Worm (Caenorhabditis elegans) whole organism, dauer: ENCODE results near the gene hpk-1.
"Not testable (repeated sequence)": the region's sequence is repeated elsewhere in the genome, so short reads cannot be mapped to it uniquely, and the experiment has no call there.

Experiments used
- unc-62 ChIP-seq: sonication (generic microtip); optimal IDR thresholded peaks from 2 replicates; lab custom pipeline; 2017; ENCODE audit warnings: missing biosample characterization, missing genetic modification reagents, missing genetic modification characterization

hpk-1 gene

DNA sequence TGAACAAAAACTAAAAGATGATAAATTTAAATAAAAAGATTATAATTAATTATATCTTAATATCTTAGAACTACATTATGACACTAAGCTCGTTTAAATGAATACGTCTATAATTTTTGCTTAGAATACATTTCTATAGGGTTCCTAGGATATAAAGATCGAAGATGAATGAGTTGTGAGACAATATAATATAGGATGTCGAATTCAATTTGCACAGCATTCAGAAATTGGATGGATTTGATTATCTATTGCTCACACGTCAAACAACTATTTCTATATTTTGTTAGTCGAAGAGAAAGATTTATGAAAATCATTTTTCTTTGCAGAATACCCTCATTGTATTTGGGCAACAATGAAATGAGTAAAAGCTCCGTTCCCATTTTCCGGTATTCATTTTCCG, 21.9 kb upstream of the hpk-1 start:
- TF ChIP-seq unc-62 (GFP tag; lab: Kevin White, UChicago) = no peak

DNA sequence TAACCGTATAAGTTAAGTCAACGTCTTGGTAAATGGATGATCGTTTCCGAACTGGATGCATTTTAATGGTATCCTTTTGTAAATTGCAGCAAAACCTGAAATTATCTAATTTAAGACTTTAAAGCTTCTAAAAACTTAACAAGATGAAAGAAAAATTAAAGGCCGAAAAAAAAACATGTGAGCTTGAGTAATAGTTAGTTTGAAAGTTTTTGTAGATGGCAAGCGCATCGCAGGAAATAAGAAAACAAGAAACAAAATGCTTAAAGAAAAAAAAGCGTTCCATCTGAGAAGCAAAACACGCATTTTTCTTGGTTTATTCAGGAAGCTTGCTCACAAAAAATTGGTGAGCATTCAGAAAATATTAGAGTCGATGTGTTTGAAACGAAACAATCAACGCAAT, 18.7 kb upstream of the hpk-1 start, which contains the start of gene rab-37:
rab-37 (minus strand) TSS at position 101 of the 400 bp plus-strand sequence.
- TF ChIP-seq unc-62 (GFP tag; lab: Kevin White, UChicago) = no peak

DNA sequence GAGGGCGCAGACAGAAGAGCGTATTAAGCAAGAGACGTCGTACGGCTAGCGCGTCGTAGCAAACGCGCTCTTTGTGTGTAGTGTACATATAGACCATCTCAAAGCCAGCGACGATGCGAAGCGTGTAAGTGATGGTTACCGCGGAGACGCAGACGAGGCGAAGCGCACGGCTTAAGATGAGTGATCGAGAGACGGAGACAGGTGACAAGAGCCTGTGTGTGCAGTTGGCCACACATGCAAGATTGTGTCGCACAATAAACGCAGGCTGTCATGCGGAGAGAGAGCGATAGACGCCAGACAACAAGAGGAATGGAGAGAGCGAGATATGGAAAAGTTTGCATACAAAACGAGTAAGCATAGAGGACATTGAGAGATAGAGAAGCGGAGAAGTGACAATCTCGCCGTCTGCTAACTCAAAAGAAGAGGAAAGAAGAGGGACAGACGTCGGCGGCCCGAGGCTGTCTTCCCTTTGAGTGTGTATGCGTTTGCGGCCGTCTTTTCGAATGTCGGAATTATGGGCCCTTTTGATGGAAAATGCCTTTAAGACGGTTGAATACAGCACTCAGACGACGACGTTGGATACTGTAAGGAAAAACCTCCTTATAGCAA, 5.8 kb upstream of the hpk-1 start:
- TF ChIP-seq unc-62 (GFP tag; lab: Kevin White, UChicago) = no peak

DNA sequence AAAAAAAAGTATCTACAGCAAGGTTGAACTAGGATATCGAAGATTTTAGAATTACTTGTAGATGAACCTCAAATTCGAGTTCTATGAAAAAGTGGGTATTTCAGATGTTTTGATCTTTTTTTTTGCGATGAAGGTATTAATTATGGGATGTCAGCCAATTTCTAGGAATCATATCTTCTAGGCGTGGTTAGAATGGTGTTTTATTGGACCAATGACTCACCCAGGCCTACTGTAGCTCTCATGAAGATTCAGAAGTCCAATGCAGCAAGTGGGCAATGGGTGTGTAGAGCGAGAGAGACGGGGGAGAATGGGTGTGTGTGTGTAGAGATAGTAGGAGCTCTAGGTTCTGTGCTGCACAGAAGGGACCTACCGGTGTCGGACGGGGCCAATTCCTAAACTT, 5.1 kb upstream of the hpk-1 start:
- no peak for TF ChIP-seq unc-62 (GFP tag; lab: Kevin White, UChicago)

DNA sequence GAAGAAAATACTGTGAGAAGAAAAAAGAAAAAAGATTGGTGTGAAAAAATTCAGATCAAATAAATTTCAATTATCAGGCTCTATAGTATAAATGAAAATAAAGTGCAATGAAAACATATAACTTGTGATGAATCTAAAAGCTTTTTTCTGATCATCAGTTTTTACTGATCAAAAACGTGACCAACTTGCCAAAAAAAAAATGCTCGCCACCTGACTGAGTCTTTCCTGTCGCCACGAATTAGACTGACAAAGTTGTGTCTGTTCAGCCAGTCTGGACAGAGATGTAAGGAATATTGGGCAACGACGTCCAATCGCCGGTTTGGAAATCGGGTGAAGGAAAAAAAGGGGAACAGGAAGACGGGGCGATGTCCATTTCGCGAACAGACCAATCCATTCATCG, 2.4 kb upstream of the hpk-1 start:
- no peak for TF ChIP-seq unc-62 (GFP tag; lab: Kevin White, UChicago)

DNA sequence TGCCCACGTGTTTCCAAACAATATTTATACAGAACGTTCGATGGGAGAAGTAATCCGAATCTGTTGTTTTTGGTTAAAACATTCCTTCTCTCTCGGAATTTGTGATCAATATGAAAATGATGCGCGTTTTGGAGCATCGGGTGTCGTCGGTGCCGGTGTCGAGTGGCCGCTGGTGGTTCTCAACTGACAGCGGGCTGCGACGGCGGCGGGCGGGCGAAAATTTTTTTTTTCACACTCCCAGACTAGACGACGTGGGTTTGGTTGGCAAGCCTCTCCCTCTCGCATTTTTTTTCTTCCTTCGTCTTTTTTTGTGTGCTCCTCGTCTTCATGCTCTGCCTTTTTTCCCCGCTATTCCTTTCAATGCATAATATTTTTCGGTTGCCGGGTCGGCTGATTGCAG, 1.1 kb upstream of the hpk-1 start, which contains the start of gene W01H2.2:
W01H2.2 (minus strand) TSS at position 285 of the 400 bp plus-strand sequence.
- no peak for TF ChIP-seq unc-62 (GFP tag; lab: Kevin White, UChicago)

DNA sequence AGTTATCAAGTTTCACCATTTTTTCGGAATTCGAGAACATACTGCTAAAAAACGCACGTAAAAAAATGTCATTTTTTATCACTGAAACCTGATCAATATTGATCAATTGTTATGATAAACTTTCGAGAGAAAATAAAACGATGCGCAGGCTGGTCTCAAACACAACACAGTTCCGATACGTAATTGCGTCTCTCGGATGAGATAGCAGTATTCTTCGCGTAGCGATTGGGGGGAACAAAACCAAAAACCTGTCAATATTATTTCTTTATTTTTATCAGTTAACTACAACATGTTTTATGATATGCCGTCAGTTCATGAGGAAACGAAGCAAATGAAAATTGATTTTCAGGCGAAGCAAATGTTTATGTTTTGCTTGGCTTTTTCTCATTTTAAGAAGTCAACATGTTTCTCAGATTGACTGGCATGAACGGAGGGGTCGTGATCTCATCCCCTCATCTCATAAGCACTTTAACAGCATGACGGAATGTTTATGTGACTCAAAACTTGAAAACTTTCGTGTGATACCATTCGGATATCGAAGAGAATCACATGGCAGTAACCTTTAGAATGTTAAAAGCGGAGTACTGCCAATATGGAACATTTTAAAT, 1.5 kb downstream of the hpk-1 start:
- no peak for TF ChIP-seq unc-62 (GFP tag; lab: Kevin White, UChicago)

DNA sequence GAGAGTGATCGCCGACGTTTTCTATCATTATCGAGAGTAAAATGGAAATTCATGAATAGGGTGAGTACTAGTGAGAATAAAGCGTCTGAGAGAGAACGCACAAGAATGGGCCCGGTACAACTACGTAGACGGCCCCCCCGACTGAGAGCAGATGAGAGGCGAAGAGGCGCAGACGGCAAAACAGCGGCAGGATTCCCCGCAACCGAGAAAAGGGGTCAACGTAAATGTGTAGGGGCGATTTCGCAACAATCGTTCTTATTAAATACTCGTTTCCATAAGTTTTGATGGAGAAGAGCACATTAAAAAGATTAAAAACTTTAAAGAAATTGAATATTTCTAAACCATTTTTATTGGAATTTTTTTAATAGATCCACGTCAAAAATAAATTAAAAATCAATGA, 2.4 kb downstream of the hpk-1 start:
- TF ChIP-seq unc-62 (GFP tag; lab: Kevin White, UChicago) = no peak

DNA sequence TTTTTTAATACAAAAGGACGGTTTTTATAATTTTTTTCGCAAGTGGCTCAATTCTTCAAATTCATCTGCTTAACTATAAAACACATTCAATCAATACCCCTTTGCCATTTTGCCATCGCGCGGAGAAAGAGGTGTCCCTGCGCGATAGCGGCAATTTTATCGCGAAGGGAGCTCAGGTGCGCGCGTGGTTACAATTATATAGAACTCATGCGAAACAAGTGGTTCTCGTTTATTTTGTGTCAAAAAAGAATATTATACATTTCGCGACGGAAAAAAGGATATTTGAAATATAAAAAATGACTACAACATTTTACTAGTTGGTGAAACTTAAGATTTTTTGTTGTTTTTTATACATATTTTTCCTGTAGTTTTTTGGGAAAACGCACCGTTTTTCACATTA, 8.0 kb downstream of the hpk-1 start:
- TF ChIP-seq unc-62 (GFP tag; lab: Kevin White, UChicago) = peak; percentile 62

DNA sequence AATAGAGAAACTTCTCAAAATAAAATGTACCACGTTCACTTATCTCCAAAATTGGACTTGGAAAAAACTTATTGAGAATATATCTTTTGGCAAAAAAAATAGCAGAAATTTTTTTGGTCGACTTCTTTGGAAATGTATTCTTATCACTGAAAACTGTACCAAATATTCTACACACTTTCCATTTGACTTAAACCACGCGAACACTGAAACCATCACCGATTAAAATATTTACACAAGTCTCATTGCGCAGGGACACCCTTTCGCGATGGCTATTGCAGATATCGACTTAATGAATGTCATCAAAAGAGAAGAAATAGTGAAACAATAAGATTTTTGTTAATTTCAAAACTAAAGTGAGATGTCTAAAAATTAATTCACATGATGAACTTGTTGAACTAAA, 8.6 kb downstream of the hpk-1 start:
- no peak for TF ChIP-seq unc-62 (GFP tag; lab: Kevin White, UChicago)

DNA sequence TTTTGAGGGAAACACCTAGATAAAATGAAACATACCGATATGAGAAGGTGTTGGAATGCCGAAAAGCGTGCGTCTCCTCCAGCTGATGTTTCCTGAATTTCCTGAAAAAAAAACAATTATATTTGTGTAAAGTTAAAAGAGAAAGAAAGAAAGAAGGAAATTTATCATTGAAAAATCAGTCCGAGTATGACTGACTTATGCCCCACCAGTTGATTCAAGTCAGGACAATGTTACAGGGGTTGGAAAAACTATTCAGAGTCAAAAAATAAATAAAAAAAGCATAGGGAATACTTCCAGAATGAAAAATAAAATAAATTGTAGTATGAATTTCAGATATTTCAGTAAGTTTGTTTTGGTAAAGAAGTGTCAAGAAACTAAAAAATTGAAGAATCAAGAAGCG, 9.7 kb downstream of the hpk-1 start, which contains the start of gene F20B6.9:
F20B6.9 (minus strand) TSS at position 101 of the 400 bp plus-strand sequence.
- not testable (repeated sequence) for TF ChIP-seq unc-62 (GFP tag; lab: Kevin White, UChicago)

DNA sequence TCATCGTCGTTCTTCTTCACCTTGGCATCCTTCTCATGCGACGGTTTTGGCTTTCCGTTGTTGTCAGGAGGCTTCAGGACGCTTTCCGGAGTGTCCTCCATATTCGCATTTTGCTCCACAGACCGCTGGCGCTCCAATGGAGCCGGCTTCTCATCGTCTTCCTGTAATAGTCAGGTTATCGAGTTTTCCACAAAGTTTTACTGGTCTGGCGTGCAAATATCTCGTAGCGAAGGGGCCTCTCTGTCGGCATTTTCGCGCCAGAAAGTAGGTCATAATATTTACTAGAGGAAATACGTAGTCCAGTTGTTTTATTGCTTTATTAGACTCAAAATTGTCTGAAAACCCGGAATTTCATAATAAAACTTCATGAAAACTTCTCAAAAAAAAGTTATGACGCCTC, 15.0 kb downstream of the hpk-1 start, which contains the start of gene F20B6.6:
F20B6.6 (minus strand) TSS at position 101 of the 400 bp plus-strand sequence.
- TF ChIP-seq unc-62 (GFP tag; lab: Kevin White, UChicago) = not testable (repeated sequence)

DNA sequence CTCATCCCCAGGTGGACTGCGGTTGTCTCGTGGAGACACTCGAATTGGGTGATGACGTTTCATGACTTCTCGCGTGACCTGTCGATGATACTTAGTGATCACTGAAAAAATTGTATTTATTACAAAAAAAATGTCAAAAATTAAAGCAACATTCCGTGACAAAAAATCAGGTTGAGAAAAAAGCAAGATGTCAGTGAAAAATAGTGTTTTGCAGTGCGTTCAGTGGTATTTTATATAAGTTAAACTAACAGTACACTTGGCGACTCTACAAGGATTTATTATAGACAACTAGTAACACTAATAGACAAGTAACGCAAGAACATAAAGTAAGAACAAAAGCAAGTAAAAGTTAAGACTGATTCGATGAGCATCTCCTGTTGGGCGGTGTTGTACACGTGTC, 17.3 kb downstream of the hpk-1 start, which contains the start of gene F20B6.5:
F20B6.5 (minus strand) TSS at position 101 of the 400 bp plus-strand sequence.
- TF ChIP-seq unc-62 (GFP tag; lab: Kevin White, UChicago) = not testable (repeated sequence)

DNA sequence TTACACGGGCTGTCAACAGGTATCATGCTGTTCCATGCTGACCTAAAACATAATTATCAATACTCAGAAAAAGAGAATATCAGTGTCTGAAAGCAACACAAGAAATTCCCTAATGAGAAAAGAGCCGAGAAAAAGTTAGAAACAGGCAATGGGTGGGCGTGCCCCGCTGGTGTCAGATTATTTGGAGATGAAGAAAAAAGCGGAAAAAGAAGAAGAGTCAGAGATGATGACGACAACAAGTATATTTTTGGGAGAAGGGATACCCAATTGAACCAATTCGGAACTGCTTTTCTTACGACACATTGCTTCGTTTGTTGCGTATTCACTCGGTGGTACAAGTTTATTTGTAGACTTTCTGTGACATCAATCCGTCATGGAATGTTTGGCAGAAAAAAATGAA, 20.7 kb downstream of the hpk-1 start, which contains the start of gene F20B6.4:
F20B6.4 (minus strand) TSS at position 101 of the 400 bp plus-strand sequence.
- TF ChIP-seq unc-62 (GFP tag; lab: Kevin White, UChicago) = no peak

DNA sequence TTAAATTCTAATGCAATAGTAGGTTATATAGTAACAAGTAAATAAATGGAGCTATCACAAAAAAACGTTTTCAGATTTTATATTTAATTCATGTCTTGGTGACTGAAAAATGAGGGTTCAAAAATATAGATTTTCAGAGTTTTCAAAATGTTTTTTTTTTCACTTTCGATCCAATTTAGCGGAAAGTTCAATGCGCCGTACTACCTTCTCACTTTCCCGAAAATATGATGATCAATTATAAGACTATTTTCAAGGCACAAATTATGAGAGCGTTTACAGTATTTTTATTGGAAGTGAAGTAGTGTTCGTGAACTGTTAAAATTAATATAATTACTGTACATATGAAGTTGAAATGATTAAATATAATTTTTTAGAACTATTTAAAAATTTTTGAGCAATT, 24.0 kb downstream of the hpk-1 start:
- TF ChIP-seq unc-62 (GFP tag; lab: Kevin White, UChicago) = no peak

DNA sequence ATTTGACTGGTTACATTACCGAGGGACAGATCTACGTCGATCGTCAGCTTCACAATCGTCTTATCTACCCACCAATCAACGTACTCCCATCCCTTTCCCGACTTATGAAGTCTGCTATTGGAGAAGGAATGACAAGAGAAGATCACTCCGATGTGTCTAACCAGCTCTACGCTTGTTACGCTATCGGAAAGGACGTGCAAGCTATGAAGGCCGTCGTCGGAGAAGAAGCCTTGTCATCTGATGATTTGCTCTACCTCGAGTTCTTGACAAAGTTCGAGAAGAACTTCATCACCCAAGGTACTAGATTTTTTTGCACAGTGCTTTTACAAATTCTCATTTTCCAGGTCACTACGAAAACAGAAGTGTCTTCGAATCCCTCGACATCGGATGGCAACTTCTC, 24.9 kb downstream of the hpk-1 start:
- TF ChIP-seq unc-62 (GFP tag; lab: Kevin White, UChicago) = no peak
